Fruit fly (Drosophila melanogaster): Measurements from ENCODE around the gene CG7900.

Gene CG7900

DNA sequence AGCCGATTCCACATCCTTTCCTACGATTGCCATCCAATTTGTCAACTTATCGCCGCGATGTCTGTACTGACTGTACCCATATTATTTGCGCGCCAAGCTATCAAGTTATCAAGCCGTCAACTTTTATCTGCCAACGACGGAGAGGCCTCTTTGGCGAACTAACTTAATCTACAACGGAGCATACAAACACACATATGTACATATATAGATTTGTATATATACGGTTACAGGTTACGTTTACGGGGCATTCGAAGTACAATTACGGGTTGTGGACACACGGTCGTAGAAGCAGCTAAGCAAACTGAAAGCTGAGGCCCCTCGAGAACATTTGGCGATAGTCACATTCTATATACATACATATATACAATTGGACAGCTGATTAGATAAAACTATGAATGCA is 21.3 kb downstream of the CG7900 start (continued):
- TF ChIP-seq lmd (GFP tag; IDR thresholded peaks at IDR 0.05) (no peak), seq (GFP tag; IDR thresholded peaks at IDR 0.05) (peak; percentile 38; the same call in 1 of the 2 replicates), CG42726 (GFP tag; IDR thresholded peaks at IDR 0.05; ENCODE audit: partially characterized antibody) (no peak), hkb (optimal IDR thresholded peaks at IDR 0.05) (no peak), hkb (GFP tag; IDR thresholded peaks at IDR 0.05) (0 out of 2 replicates have a peak, but pooled peaks have one; percentile 31), grn (GFP tag; optimal IDR thresholded peaks at IDR 0.05) (peak; percentile 77), Atf3 (GFP tag; optimal IDR thresholded peaks at IDR 0.05) (no peak), CG9797 (GFP tag; optimal IDR thresholded peaks at IDR 0.05) (no peak), CG3281 (GFP tag; optimal IDR thresholded peaks at IDR 0.05) (peak; percentile 74), pb (GFP tag; optimal IDR thresholded peaks at IDR 0.05) (no peak), jigr1 (GFP tag; IDR thresholded peaks at IDR 0.05) (no peak), B-H2 (GFP tag; optimal IDR thresholded peaks at IDR 0.05) (peak; percentile 73), hbn (GFP tag; IDR thresholded peaks at IDR 0.05; ENCODE audit: partially characterized antibody) (no peak), Oaz (GFP tag; IDR thresholded peaks at IDR 0.05) (no peak), stwl (tag; optimal IDR thresholded peaks at IDR 0.05) (no peak), CG15601 (tag; optimal IDR thresholded peaks at IDR 0.05) (peak; percentile 32), vnd (GFP tag; IDR thresholded peaks at IDR 0.05; ENCODE audit: partially characterized antibody) (no peak), dmrt99B (tag; optimal IDR thresholded peaks at IDR 0.05) (peak; percentile 11), toy (GFP tag; IDR thresholded peaks at IDR 0.05) (no peak), hb (GFP tag; IDR thresholded peaks at IDR 0.05; ENCODE audit: partially characterized antibody) (no peak), HLH3B (GFP tag; IDR thresholded peaks at IDR 0.05) (no peak), CG6854 (GFP tag; optimal IDR thresholded peaks at IDR 0.05) (peak; percentile 57), CG2116 (GFP tag; optimal IDR thresholded peaks at IDR 0.05) (no peak), CG15696 (tag; optimal IDR thresholded peaks at IDR 0.05) (peak; percentile 7), exex (tag; optimal IDR thresholded peaks at IDR 0.05) (peak; percentile 88), usp (GFP tag; optimal IDR thresholded peaks at IDR 0.05) (no peak), pum (GFP tag; optimal IDR thresholded peaks at IDR 0.05) (no peak), CG31365 (tag; optimal IDR thresholded peaks at IDR 0.05) (peak; percentile 33), CG13894 (tag; optimal IDR thresholded peaks at IDR 0.05) (peak; percentile 72), CG10267 (tag; optimal IDR thresholded peaks at IDR 0.05) (no peak), knrl (GFP tag; IDR thresholded peaks at IDR 0.05; ENCODE audit: partially characterized antibody) (no peak), fu2 (GFP tag; optimal IDR thresholded peaks at IDR 0.05) (no peak), Sox100B (GFP tag; optimal IDR thresholded peaks at IDR 0.05) (no peak), klu (GFP tag; IDR thresholded peaks at IDR 0.05) (no peak), tio (GFP tag; optimal IDR thresholded peaks at IDR 0.05) (no peak), fd64A (GFP tag; optimal IDR thresholded peaks at IDR 0.05) (peak; percentile 9), ab (GFP tag; optimal IDR thresholded peaks at IDR 0.05) (no peak), CG17829 (tag; optimal IDR thresholded peaks at IDR 0.05) (no peak), CG11560 (tag; IDR thresholded peaks at IDR 0.05) (no peak), CG10209 (GFP tag; optimal IDR thresholded peaks at IDR 0.05) (peak; percentile 39), wor (GFP tag; IDR thresholded peaks at IDR 0.05) (no peak), pan (optimal IDR thresholded peaks at IDR 0.05) (no peak), pan (GFP tag; optimal IDR thresholded peaks at IDR 0.05 in 1 of 2, IDR thresholded peaks at IDR 0.05 in 1 of 2) (no peak), en (GFP tag; optimal IDR thresholded peaks at IDR 0.05) (no peak), fd102C (GFP tag; optimal IDR thresholded peaks at IDR 0.05) (no peak), mld (GFP tag; IDR thresholded peaks at IDR 0.05; ENCODE audit: partially characterized antibody) (no peak), CG18764 (GFP tag; optimal IDR thresholded peaks at IDR 0.05) (no peak), CG17802 (tag; optimal IDR thresholded peaks at IDR 0.05) (no peak), az2 (GFP tag; optimal IDR thresholded peaks at IDR 0.05) (no peak), Hr51 (GFP tag; optimal IDR thresholded peaks at IDR 0.05) (peak in 1 of 2 experiments; percentile 15), rib (GFP tag; IDR thresholded peaks at IDR 0.05) (peak; percentile 43; the same call in 1 of the 2 replicates), Tbp (GFP tag; optimal IDR thresholded peaks at IDR 0.05) (no peak)

Measured in whole organism, embryonic.